Worm (Caenorhabditis elegans): ENCODE measurements around the gene cTel55X.1.
A peak's percentile ranks its signal among the peaks of the same experiment; 100 is the strongest.

cTel55X.1 gene

DNA sequence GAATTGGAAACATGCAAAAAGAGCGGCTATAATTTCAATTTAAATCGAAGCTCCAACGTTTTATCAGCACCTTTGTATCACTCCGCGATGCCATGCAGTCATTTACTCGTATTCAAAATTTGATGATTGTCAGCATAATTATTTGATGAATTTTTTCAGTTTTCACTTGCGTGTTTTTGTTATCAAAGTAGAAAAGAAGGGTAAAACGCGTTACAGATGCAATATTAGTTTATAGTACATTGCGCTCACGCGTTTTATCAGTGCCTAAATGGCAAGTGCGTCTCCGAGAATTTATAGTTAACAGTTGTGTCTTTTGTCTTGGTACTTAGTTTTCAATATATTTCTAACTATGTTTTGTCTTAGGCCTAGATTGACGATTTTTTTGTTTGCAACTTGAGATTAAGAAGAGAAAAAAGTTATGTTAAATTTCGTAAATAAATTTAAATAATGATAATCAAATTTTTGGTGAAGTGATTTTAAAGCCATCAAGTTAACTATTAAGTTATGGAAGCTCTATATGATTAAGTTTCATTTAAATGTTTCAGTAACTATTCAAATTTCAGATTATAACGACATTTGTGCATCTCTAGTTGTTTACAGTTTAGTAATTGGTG lies 20.0 kb upstream of the cTel55X.1 start, which contains the start of gene cgt-2:
Gene cgt-2 (plus strand): TSS at position 564 of the 614 bp plus-strand sequence.
- TF ChIP-seq pqm-1 (tag; optimal IDR thresholded peaks at IDR 0.05) (peak; percentile 61), elt-2 (tag; optimal IDR thresholded peaks at IDR 0.05) (peak; percentile 69), alr-1 (tag; optimal IDR thresholded peaks at IDR 0.05; ENCODE audit: borderline replicate concordance) (no peak), lin-35 (GFP tag; optimal IDR thresholded peaks at IDR 0.05) (peak in 1 of 2 experiments; percentile 21), F16B12.6 (tag; optimal IDR thresholded peaks at IDR 0.05) (no peak), lin-39 (tag; optimal IDR thresholded peaks at IDR 0.05) (no peak)

DNA sequence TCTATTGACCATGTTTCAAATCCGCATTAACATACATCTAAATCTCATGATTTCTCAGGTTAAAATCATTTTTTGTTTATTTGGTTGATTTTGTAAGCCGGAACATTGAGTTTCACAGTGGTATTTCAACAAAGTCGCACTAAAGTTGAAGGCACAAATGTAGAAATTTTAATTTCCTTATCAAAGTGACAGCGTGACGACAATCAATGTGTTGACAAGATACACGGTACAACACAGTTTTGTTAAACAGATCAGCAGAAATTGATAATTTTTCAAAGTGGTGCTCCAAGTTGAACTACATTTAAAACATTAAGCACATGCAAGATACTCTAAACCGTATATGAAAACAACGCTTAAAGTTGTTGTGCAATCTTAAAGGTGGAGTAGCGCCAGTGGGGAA lies 12.2 kb upstream of the cTel55X.1 start:
- TF ChIP-seq fkh-4 (tag; optimal IDR thresholded peaks at IDR 0.05; ENCODE audit: borderline replicate concordance) (no peak), ceh-88 (GFP tag; IDR thresholded peaks at IDR 0.05) (no peak), elt-2 (tag; optimal IDR thresholded peaks at IDR 0.05) (peak; percentile 7)

DNA sequence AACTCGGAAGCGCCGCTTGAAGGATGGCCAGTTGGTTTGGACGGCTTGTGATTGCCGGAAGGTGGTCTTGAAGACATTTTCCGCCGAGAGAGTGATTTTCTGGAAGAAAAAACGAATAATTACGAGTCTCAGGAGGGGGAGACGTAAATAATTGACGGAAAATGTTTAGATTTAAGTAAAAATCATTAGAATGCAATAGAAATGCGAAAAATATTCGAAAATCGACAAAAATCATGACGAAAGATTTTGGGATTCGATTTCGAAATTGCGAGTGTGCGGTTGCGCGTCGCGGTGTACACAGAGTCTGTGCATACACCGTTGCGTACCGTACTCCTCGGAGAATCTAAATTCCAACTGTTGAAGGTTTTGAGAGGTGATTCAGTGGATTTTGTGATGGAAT lies 3.2 kb upstream of the cTel55X.1 start, which contains the start of gene H11L12.1:
Gene H11L12.1 (minus strand): TSS at position 101 of the 400 bp plus-strand sequence.
- no peak for TF ChIP-seq ceh-88 (GFP tag; IDR thresholded peaks at IDR 0.05)
- no peak for TF ChIP-seq nhr-19 (GFP tag; conservative IDR thresholded peaks at IDR 0.05)
- no peak for TF ChIP-seq sox-4 (tag; optimal IDR thresholded peaks at IDR 0.05)
- TF ChIP-seq ceh-82 (tag; optimal IDR thresholded peaks at IDR 0.05): no peak
- TF ChIP-seq snu-23 (GFP tag; optimal IDR thresholded peaks at IDR 0.05): no peak
- TF ChIP-seq efl-1 (optimal IDR thresholded peaks at IDR 0.05): no peak
- TF ChIP-seq efl-1 (GFP tag; optimal IDR thresholded peaks at IDR 0.05 in 1 of 2): no peak
- TF ChIP-seq C34B4.2 (tag; optimal IDR thresholded peaks at IDR 0.05): no peak
- TF ChIP-seq nhr-28 (tag; optimal IDR thresholded peaks at IDR 0.05): no peak
- TF ChIP-seq nhr-77 (tag; optimal IDR thresholded peaks at IDR 0.05): no peak
- no peak for TF ChIP-seq unc-86 (tag; optimal IDR thresholded peaks at IDR 0.05)
- no peak for TF ChIP-seq hlh-17 (GFP tag; optimal IDR thresholded peaks at IDR 0.05; ENCODE audit: borderline replicate concordance)
- no peak for TF ChIP-seq sptf-1 (tag; optimal IDR thresholded peaks at IDR 0.05)
- no peak for TF ChIP-seq elt-3 (tag; optimal IDR thresholded peaks at IDR 0.05)

Measured in whole organism, L1 larva.